Fruit fly (Drosophila melanogaster) whole organism, embryonic: Measurements from ENCODE around the gene CG7432.
A peak's percentile ranks its signal among the peaks of the same experiment; 100 is the strongest.

Source experiments
- Awh ChIP-seq: fragments of 200-800 bp; sonication (Bioruptor generic); IDR thresholded peaks from 2 replicates; pipeline ENCODE4, ENCODE4 v1.3.6; 2022; ENCODE audit warnings: missing biosample characterization, missing genetic modification characterization
- B-H1 ChIP-seq: fragments of 200-800 bp; sonication (Bioruptor generic); IDR thresholded peaks from 3 replicates; pipeline ENCODE4 v1.3.6; 2022; ENCODE audit warnings: missing biosample characterization, missing genetic modification characterization
- BEAF-32 ChIP-seq: fragments of 200-800 bp; sonication (Bioruptor generic); optimal IDR thresholded peaks from 3 replicates; lab custom pipeline; 2017; ENCODE audit warnings: missing biosample characterization, missing genetic modification characterization, mild to moderate bottlenecking, moderate library complexity, missing genetic modification reagents
- CG12071 ChIP-seq: fragments of 200-800 bp; sonication (Bioruptor generic); optimal IDR thresholded peaks from 3 replicates; lab custom pipeline; 2018; ENCODE audit warnings: missing biosample characterization, mild to moderate bottlenecking, missing genetic modification characterization
- CG14860 ChIP-seq: fragments of 200-800 bp; sonication (Bioruptor generic); IDR thresholded peaks from 3 replicates; pipeline ENCODE4 v1.3.6; 2022; ENCODE audit warnings: missing biosample characterization, missing genetic modification characterization; ENCODE audit not compliant: partially characterized antibody
- CG15011 ChIP-seq: fragments of 200-800 bp; sonication (Bioruptor generic); optimal IDR thresholded peaks from 3 replicates; lab custom pipeline; 2018; ENCODE audit warnings: missing biosample characterization, mild to moderate bottlenecking, missing genetic modification characterization
- CG15479 ChIP-seq: fragments of 200-800 bp; sonication (Bioruptor generic); optimal IDR thresholded peaks from 3 replicates; lab custom pipeline; 2019; ENCODE audit warnings: missing biosample characterization, mild to moderate bottlenecking, missing genetic modification characterization, moderate library complexity
- CG17361 ChIP-seq: fragments of 200-800 bp; sonication (Bioruptor generic); IDR thresholded peaks from 3 replicates; pipeline ENCODE4 v1.3.6; 2022; ENCODE audit warnings: missing biosample characterization, missing genetic modification characterization
- CG2116 ChIP-seq: fragments of 200-800 bp; sonication (Bioruptor generic); optimal IDR thresholded peaks from 3 replicates; lab custom pipeline; 2018; ENCODE audit warnings: missing biosample characterization, mild to moderate bottlenecking, missing genetic modification characterization
- CG2129 ChIP-seq: fragments of 200-800 bp; sonication (Bioruptor generic); IDR thresholded peaks from 2 replicates; pipeline ENCODE4 v1.3.6; 2022; ENCODE audit warnings: missing biosample characterization, missing genetic modification characterization; ENCODE audit not compliant: partially characterized antibody
- CG30431 ChIP-seq: fragments of 200-800 bp; sonication (Bioruptor generic); optimal IDR thresholded peaks from 2 replicates; lab custom pipeline; 2017; ENCODE audit warnings: missing biosample characterization, missing genetic modification characterization
- CG32772 ChIP-seq: fragments of 200-800 bp; sonication (Bioruptor generic); IDR thresholded peaks from 2 replicates; pipeline ENCODE4 v1.3.6; 2022; ENCODE audit warnings: missing biosample characterization, missing genetic modification characterization
- CG4820 ChIP-seq: fragments of 200-800 bp; sonication (Bioruptor generic); optimal IDR thresholded peaks from 3 replicates; lab custom pipeline; 2016; ENCODE audit warnings: missing biosample characterization, missing genetic modification characterization
- CG6791 ChIP-seq: fragments of 200-800 bp; sonication (Bioruptor generic); IDR thresholded peaks from 3 replicates; pipeline ENCODE4 v1.3.6; 2022; ENCODE audit warnings: missing biosample characterization, missing genetic modification characterization; ENCODE audit not compliant: partially characterized antibody
- CG7928 ChIP-seq: fragments of 200-800 bp; sonication (Bioruptor generic); optimal IDR thresholded peaks from 2 replicates; lab custom pipeline; 2017; ENCODE audit warnings: missing biosample characterization, mild to moderate bottlenecking, missing genetic modification characterization
- CG7963 ChIP-seq: fragments of 200-800 bp; sonication (Bioruptor generic); IDR thresholded peaks from 3 replicates; pipeline ENCODE4 v1.3.6; 2022; ENCODE audit warnings: missing biosample characterization, missing genetic modification characterization; ENCODE audit not compliant: partially characterized antibody
- CG8281 ChIP-seq: fragments of 200-800 bp; sonication (Bioruptor generic); optimal IDR thresholded peaks from 2 replicates; lab custom pipeline; 2018; ENCODE audit warnings: missing biosample characterization, mild to moderate bottlenecking, missing genetic modification characterization, moderate library complexity
- CG9609 ChIP-seq: fragments of 200-800 bp; sonication (Bioruptor generic); optimal IDR thresholded peaks from 3 replicates; lab custom pipeline; 2016; ENCODE audit warnings: missing biosample characterization, missing genetic modification characterization
- CTCF ChIP-seq: fragments of 200-800 bp; sonication (Bioruptor generic); optimal IDR thresholded peaks from 2 replicates; lab custom pipeline; 2017; ENCODE audit warnings: missing biosample characterization, mild to moderate bottlenecking, missing genetic modification characterization, moderate library complexity
- D19B ChIP-seq: fragments of 200-800 bp; sonication (Bioruptor generic); optimal IDR thresholded peaks from 2 replicates; lab custom pipeline; 2017; ENCODE audit warnings: missing biosample characterization, mild to moderate bottlenecking, missing genetic modification characterization
- Dll ChIP-seq: fragments of 200-800 bp; sonication (Bioruptor generic); IDR thresholded peaks from 4 replicates; pipeline ENCODE4 v1.3.6; 2022; ENCODE audit warnings: missing biosample characterization, missing genetic modification characterization; ENCODE audit not compliant: partially characterized antibody
- Dp ChIP-seq: fragments of 200-800 bp; sonication (Bioruptor generic); optimal IDR thresholded peaks from 2 replicates; lab custom pipeline; 2018; ENCODE audit warnings: missing biosample characterization, mild to moderate bottlenecking, missing genetic modification characterization, moderate library complexity
- Dref ChIP-seq: fragments of 200-800 bp; sonication (Bioruptor generic); IDR thresholded peaks from 2 replicates; pipeline ENCODE4 v1.3.6; 2022; ENCODE audit warnings: missing biosample characterization, missing genetic modification characterization
- E2f1 ChIP-seq: fragments of 200-800 bp; sonication (Bioruptor generic); IDR thresholded peaks from 2 replicates; pipeline ENCODE4 v1.3.6; 2022; ENCODE audit warnings: missing biosample characterization, missing genetic modification characterization
- ERR ChIP-seq: fragments of 200-800 bp; sonication (Bioruptor generic); optimal IDR thresholded peaks from 2 replicates; lab custom pipeline; 2016; ENCODE audit warnings: missing biosample characterization, missing genetic modification characterization
- Hr78 ChIP-seq, 2 experiments: fragments of 200-800 bp in 1 of 2; fragments of >200 bp in 1 of 2; sonication (Bioruptor generic) in 1 of 2; optimal IDR thresholded peaks; 2 replicates each; lab custom pipeline; 2017 to 2019; ENCODE audit warnings: missing biosample characterization in 2 of 2, missing genetic modification characterization in 2 of 2, mild to moderate bottlenecking in 1 of 2, moderate library complexity in 1 of 2
- MBD-R2 ChIP-seq: fragments of 200-800 bp; sonication (Bioruptor generic); IDR thresholded peaks from 2 replicates; pipeline ENCODE4 v1.3.6; 2022; ENCODE audit warnings: missing biosample characterization, missing genetic modification characterization
- Myb ChIP-seq: fragments of 200-800 bp; sonication (Bioruptor generic); optimal IDR thresholded peaks from 2 replicates; lab custom pipeline; 2016; ENCODE audit warnings: missing biosample characterization, missing genetic modification characterization
- Ptx1 ChIP-seq: fragments of 200-800 bp; sonication (Bioruptor generic); IDR thresholded peaks from 2 replicates; pipeline ENCODE4 v1.3.6; 2022; ENCODE audit warnings: missing biosample characterization, missing genetic modification characterization
- Rfx ChIP-seq: fragments of 200-800 bp; sonication (Bioruptor generic); IDR thresholded peaks from 2 replicates; pipeline ENCODE4 v1.3.6; 2022; ENCODE audit warnings: missing biosample characterization, missing genetic modification characterization
- amos ChIP-seq: fragments of 200-800 bp; sonication (Bioruptor generic); IDR thresholded peaks from 2 replicates; pipeline ENCODE4 v1.3.6; 2022; ENCODE audit warnings: missing biosample characterization, missing genetic modification characterization; ENCODE audit not compliant: partially characterized antibody
- ato ChIP-seq: fragments of 200-800 bp; sonication (Bioruptor generic); IDR thresholded peaks from 2 replicates; pipeline ENCODE4 v1.3.6; 2022; ENCODE audit warnings: missing biosample characterization, missing genetic modification characterization; ENCODE audit not compliant: partially characterized antibody
- bab2 ChIP-seq: fragments of 200-800 bp; sonication (Bioruptor generic); optimal IDR thresholded peaks from 2 replicates; lab custom pipeline; 2016; ENCODE audit warnings: missing biosample characterization, missing genetic modification characterization
- cg ChIP-seq: fragments of 200-800 bp; sonication (Bioruptor generic); optimal IDR thresholded peaks from 3 replicates; lab custom pipeline; 2019; ENCODE audit warnings: missing biosample characterization, mild to moderate bottlenecking, missing genetic modification characterization, moderate library complexity
- chinmo ChIP-seq: fragments of 200-800 bp; sonication (Bioruptor generic); IDR thresholded peaks from 4 replicates; pipeline ENCODE4 v1.3.6; 2022; ENCODE audit warnings: missing biosample characterization, missing genetic modification characterization; ENCODE audit not compliant: partially characterized antibody
- crc ChIP-seq: fragments of 200-800 bp; sonication (Bioruptor generic); optimal IDR thresholded peaks from 2 replicates; lab custom pipeline; 2016; ENCODE audit warnings: missing biosample characterization, missing genetic modification characterization
- gsb-n ChIP-seq: fragments of 200-800 bp; sonication (Bioruptor generic); optimal IDR thresholded peaks from 3 replicates; lab custom pipeline; 2018; ENCODE audit warnings: missing biosample characterization, mild to moderate bottlenecking, missing genetic modification characterization
- her ChIP-seq: fragments of 200-800 bp; sonication (Bioruptor generic); optimal IDR thresholded peaks from 2 replicates; lab custom pipeline; 2016; ENCODE audit warnings: missing biosample characterization, missing genetic modification characterization
- inv ChIP-seq: fragments of 200-800 bp; sonication (Bioruptor generic); IDR thresholded peaks from 2 replicates; pipeline ENCODE4 v1.3.6; 2022; ENCODE audit warnings: missing biosample characterization, missing genetic modification characterization; ENCODE audit not compliant: partially characterized antibody
- knrl ChIP-seq: fragments of 200-800 bp; sonication (Bioruptor generic); IDR thresholded peaks from 3 replicates; pipeline ENCODE4 v1.3.6; 2022; ENCODE audit warnings: missing biosample characterization, missing genetic modification characterization; ENCODE audit not compliant: partially characterized antibody
- lab ChIP-seq: fragments of 200-800 bp; sonication (Bioruptor generic); optimal IDR thresholded peaks from 3 replicates; lab custom pipeline; 2017; ENCODE audit warnings: missing biosample characterization, missing genetic modification characterization, mild to moderate bottlenecking, moderate library complexity, missing genetic modification reagents
- maf-S ChIP-seq: fragments of 200-800 bp; sonication (Bioruptor generic); optimal IDR thresholded peaks from 2 replicates; lab custom pipeline; 2016; ENCODE audit warnings: missing biosample characterization, missing genetic modification characterization
- mld ChIP-seq: fragments of 200-800 bp; sonication (Bioruptor generic); IDR thresholded peaks from 3 replicates; pipeline ENCODE4 v1.3.6; 2022; ENCODE audit warnings: missing biosample characterization, missing genetic modification characterization; ENCODE audit not compliant: partially characterized antibody
- pan ChIP-seq, 4 experiments: fragments of >200 bp in 3 of 4; fragments of 200-800 bp in 1 of 4; sonication (Bioruptor generic) in 1 of 4; optimal IDR thresholded peaks in 3 of 4; IDR thresholded peaks in 1 of 4; 2 replicates each; pipeline versions ENCODE4 v1.3.6 to Lab custom; 2017 to 2022; ENCODE audit warnings: missing biosample characterization in 2 of 4, missing genetic modification characterization in 2 of 4, mixed read lengths in 1 of 4
- pb ChIP-seq: fragments of 200-800 bp; sonication (Bioruptor generic); optimal IDR thresholded peaks from 3 replicates; lab custom pipeline; 2016; ENCODE audit warnings: missing biosample characterization, missing genetic modification characterization
- sug ChIP-seq: fragments of 200-800 bp; optimal IDR thresholded peaks from 2 replicates; lab custom pipeline; 2019; ENCODE audit warnings: missing biosample characterization, mild to moderate bottlenecking, missing genetic modification characterization, moderate library complexity
- tio ChIP-seq: fragments of 200-800 bp; sonication (Bioruptor generic); optimal IDR thresholded peaks from 2 replicates; lab custom pipeline; 2017; ENCODE audit warnings: missing biosample characterization, missing genetic modification characterization, inconsistent platforms
- tx ChIP-seq: fragments of 200-800 bp; sonication (Bioruptor generic); optimal IDR thresholded peaks from 2 replicates; lab custom pipeline; 2016; ENCODE audit warnings: missing biosample characterization, missing genetic modification characterization
- unc-4 ChIP-seq: fragments of 200-800 bp; sonication (Bioruptor generic); IDR thresholded peaks from 2 replicates; pipeline ENCODE4 v1.3.6; 2022; ENCODE audit warnings: missing biosample characterization, missing genetic modification characterization; ENCODE audit not compliant: partially characterized antibody
- zfh2 ChIP-seq: fragments of 200-800 bp; sonication (Bioruptor generic); optimal IDR thresholded peaks from 2 replicates; lab custom pipeline; 2016; ENCODE audit warnings: missing biosample characterization, missing genetic modification characterization

The CG7432 gene

DNA sequence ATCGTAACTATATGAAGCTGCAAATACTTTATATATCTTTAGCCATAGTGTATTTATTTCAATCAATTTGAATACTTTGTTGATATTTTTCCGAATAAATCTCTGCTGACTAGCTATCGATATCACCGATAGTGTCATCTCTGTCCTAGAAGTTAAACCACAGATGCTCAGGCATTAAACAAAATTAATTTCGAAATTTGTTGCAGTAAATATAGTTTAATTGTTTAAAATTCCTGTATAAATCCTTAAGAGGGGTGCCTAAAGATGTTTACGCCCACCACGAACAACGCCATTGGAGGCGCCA lies 20.0 kb upstream of the CG7432 start, which contains the start of gene Nup58 (continued):
- peak; percentile 66 for TF ChIP-seq CG14860 (GFP tag; lab: Robert Waterston, UW)
- TF ChIP-seq tio (GFP tag; lab: Kevin White, UChicago), result no peak
- TF ChIP-seq CG32772 (GFP tag; lab: Robert Waterston, UW), result no peak
- TF ChIP-seq inv (GFP tag; lab: Robert Waterston, UW), result peak; percentile 57
- no peak for TF ChIP-seq maf-S (GFP tag; lab: Kevin White, UChicago)
- TF ChIP-seq pb (GFP tag; lab: Kevin White, UChicago), result no peak
- TF ChIP-seq Ptx1, result peak; percentile 14; the same call in 1 of the 2 replicates
- no peak for TF ChIP-seq chinmo (GFP tag; lab: Robert Waterston, UW)
- TF ChIP-seq Rfx (GFP tag; lab: Robert Waterston, UW), result peak; percentile 65
- no peak for TF ChIP-seq her (GFP tag; lab: Kevin White, UChicago)
- TF ChIP-seq B-H1 (GFP tag; lab: Robert Waterston, UW), result no peak
- TF ChIP-seq Awh (GFP tag; lab: Robert Waterston, UW), result 0 out of 2 replicates have a peak, but pooled peaks have one; percentile 7
- TF ChIP-seq CTCF (GFP tag; lab: Kevin White, UChicago), result no peak
- TF ChIP-seq zfh2, result peak; percentile 8
- no peak for TF ChIP-seq sug
- peak; percentile 80 for TF ChIP-seq unc-4 (GFP tag; lab: Robert Waterston, UW)
- TF ChIP-seq CG8281 (tag; lab: Kevin White, UChicago), result no peak
- TF ChIP-seq gsb-n, result no peak
- TF ChIP-seq ERR, result no peak
- no peak for TF ChIP-seq CG2116 (GFP tag; lab: Kevin White, UChicago)
- TF ChIP-seq MBD-R2 (GFP tag; lab: Robert Waterston, UW), result peak; percentile 50
- no peak for TF ChIP-seq CG15479 (GFP tag; lab: Kevin White, UChicago)
- TF ChIP-seq mld, result peak; percentile 56; the same call in 1 of the 3 replicates
- TF ChIP-seq knrl (GFP tag; lab: Robert Waterston, UW), result peak; percentile 74; the same call in 2 of the 3 replicates
- TF ChIP-seq amos (GFP tag; lab: Robert Waterston, UW), result peak; percentile 83
- peak; percentile 18 for TF ChIP-seq Dp
- TF ChIP-seq CG7928 (GFP tag; lab: Kevin White, UChicago), result no peak
- TF ChIP-seq CG6791 (GFP tag; lab: Robert Waterston, UW), result peak; percentile 80
- TF ChIP-seq CG2129 (GFP tag; lab: Robert Waterston, UW), result peak; percentile 60
- peak; percentile 69 for TF ChIP-seq BEAF-32 (GFP tag; lab: Kevin White, UChicago)
- no peak for TF ChIP-seq Myb (GFP tag; lab: Kevin White, UChicago)
- no peak for TF ChIP-seq bab2 (GFP tag; lab: Kevin White, UChicago)
- peak; percentile 76 for TF ChIP-seq ato (GFP tag; lab: Robert Waterston, UW)
- TF ChIP-seq Dref (GFP tag; lab: Robert Waterston, UW), result peak; percentile 65
- TF ChIP-seq CG7963, result peak; percentile 70
- no peak for TF ChIP-seq crc (GFP tag; lab: Kevin White, UChicago)
- no peak for TF ChIP-seq D19B
- TF ChIP-seq E2f1 (GFP tag; lab: Robert Waterston, UW), result peak; percentile 44; the same call in 1 of the 2 replicates
- TF ChIP-seq CG30431, result no peak
- no peak for TF ChIP-seq CG9609
- TF ChIP-seq tx (GFP tag; lab: Kevin White, UChicago), result no peak
- TF ChIP-seq CG15011 (GFP tag; lab: Kevin White, UChicago), result no peak
- no peak for TF ChIP-seq CG12071 (GFP tag; lab: Kevin White, UChicago)
- TF ChIP-seq CG17361 (GFP tag; lab: Robert Waterston, UW), result 0 out of 3 replicates have a peak, but pooled peaks have one; percentile 3
- no peak for TF ChIP-seq CG4820
- no peak for TF ChIP-seq cg
- TF ChIP-seq pan (optimal IDR thresholded peaks at IDR 0.05; lab: Kevin White, UChicago), result no peak
- peak in 1 of 2 experiments; percentile 56 for TF ChIP-seq pan (GFP tag; optimal IDR thresholded peaks at IDR 0.05 in 1 of 2, IDR thresholded peaks at IDR 0.05 in 1 of 2)
- TF ChIP-seq lab, result no peak
- TF ChIP-seq Hr78 (GFP tag; optimal IDR thresholded peaks at IDR 0.05; lab: Kevin White, UChicago), result no peak
- peak; percentile 88 for TF ChIP-seq Dll (GFP tag; lab: Robert Waterston, UW)
